Worm (Caenorhabditis elegans) whole organism, mixed stage, embryonic: ENCODE data around the gene mlc-2.

Experiments
- M03D4.4 ChIP-seq: sonication (generic microtip); optimal IDR thresholded peaks from 2 replicates; lab custom pipeline; 2017; ENCODE audit warnings: mild to moderate bottlenecking, missing genetic modification characterization, missing compliant biosample characterization
- blmp-1 ChIP-seq: fragments of 150-350 bp; optimal IDR thresholded peaks from 2 replicates; lab custom pipeline; 2014; ENCODE audit warnings: missing biosample characterization, missing genetic modification characterization
- ceh-39 ChIP-seq: fragments of 150-350 bp; optimal IDR thresholded peaks from 2 replicates; lab custom pipeline; 2014; ENCODE audit warnings: missing biosample characterization, missing genetic modification characterization
- ceh-43 ChIP-seq: fragments of 200-800 bp; sonication (Bioruptor generic); optimal IDR thresholded peaks from 2 replicates; lab custom pipeline; 2018; ENCODE audit warnings: mild to moderate bottlenecking, missing genetic modification characterization, moderate library complexity, missing compliant biosample characterization
- ceh-83 ChIP-seq: fragments of 200-800 bp; sonication (Bioruptor generic); optimal IDR thresholded peaks from 2 replicates; lab custom pipeline; 2018; ENCODE audit warnings: mild to moderate bottlenecking, missing genetic modification characterization, missing compliant biosample characterization
- ces-1 ChIP-seq: fragments of 150-350 bp; optimal IDR thresholded peaks from 2 replicates; lab custom pipeline; 2014; ENCODE audit warnings: missing biosample characterization, missing genetic modification reagents, missing genetic modification characterization
- cnd-1 ChIP-seq: fragments of 200-800 bp; sonication (Bioruptor generic); optimal IDR thresholded peaks from 2 replicates; lab custom pipeline; 2018; ENCODE audit warnings: mild to moderate bottlenecking, missing genetic modification characterization, missing compliant biosample characterization
- drap-1 ChIP-seq: fragments of 200-800 bp; sonication (Bioruptor generic); optimal IDR thresholded peaks from 3 replicates; lab custom pipeline; 2018; ENCODE audit warnings: mild to moderate bottlenecking, missing genetic modification characterization, missing compliant biosample characterization
- elt-1 ChIP-seq: sonication (generic microtip); optimal IDR thresholded peaks from 2 replicates; lab custom pipeline; 2017; ENCODE audit warnings: missing genetic modification characterization, mild to moderate bottlenecking, missing compliant biosample characterization, antibody characterized with exemption, moderate library complexity, borderline replicate concordance; ENCODE audit not compliant: insufficient read depth
- elt-3 ChIP-seq: fragments of 150-350 bp; optimal IDR thresholded peaks from 2 replicates; lab custom pipeline; 2014; ENCODE audit warnings: missing biosample characterization, missing genetic modification characterization
- flh-1 ChIP-seq: fragments of 200-800 bp; sonication (Bioruptor generic); optimal IDR thresholded peaks from 2 replicates; lab custom pipeline; 2018; ENCODE audit warnings: mild to moderate bottlenecking, missing genetic modification characterization, moderate library complexity, missing compliant biosample characterization
- ham-2 ChIP-seq: fragments of 200-800 bp; sonication (Bioruptor generic); optimal IDR thresholded peaks from 2 replicates; lab custom pipeline; 2018; ENCODE audit warnings: mild to moderate bottlenecking, missing genetic modification characterization, missing compliant biosample characterization
- hlh-1 ChIP-seq: fragments of 150-350 bp; optimal IDR thresholded peaks from 2 replicates; lab custom pipeline; 2014; ENCODE audit warnings: missing biosample characterization, missing genetic modification reagents, missing genetic modification characterization
- lsy-2 ChIP-seq: fragments of 150-350 bp; optimal IDR thresholded peaks from 2 replicates; lab custom pipeline; 2014; ENCODE audit warnings: missing biosample characterization, missing genetic modification characterization
- mep-1 ChIP-seq: fragments of 150-350 bp; optimal IDR thresholded peaks from 2 replicates; lab custom pipeline; 2017; ENCODE audit warnings: missing biosample characterization, missing genetic modification reagents, missing genetic modification characterization, inconsistent platforms
- mls-2 ChIP-seq: sonication (generic microtip); optimal IDR thresholded peaks from 2 replicates; lab custom pipeline; 2016; ENCODE audit warnings: mild to moderate bottlenecking, missing genetic modification characterization, moderate library complexity, missing compliant biosample characterization
- nhr-12 ChIP-seq: fragments of 150-350 bp; optimal IDR thresholded peaks from 2 replicates; lab custom pipeline; 2014; ENCODE audit warnings: missing biosample characterization, missing genetic modification characterization
- nhr-2 ChIP-seq: fragments of 150-350 bp; optimal IDR thresholded peaks from 2 replicates; lab custom pipeline; 2014; ENCODE audit warnings: missing biosample characterization, missing genetic modification characterization
- nhr-237 ChIP-seq: fragments of 150-350 bp; optimal IDR thresholded peaks from 2 replicates; lab custom pipeline; 2014; ENCODE audit warnings: missing biosample characterization, missing genetic modification characterization
- nhr-28 ChIP-seq: fragments of 150-350 bp; optimal IDR thresholded peaks from 2 replicates; lab custom pipeline; 2014; ENCODE audit warnings: missing biosample characterization, missing genetic modification characterization
- nhr-76 ChIP-seq: sonication (generic microtip); optimal IDR thresholded peaks from 2 replicates; lab custom pipeline; 2017; ENCODE audit warnings: missing biosample characterization, missing genetic modification characterization
- pha-4 ChIP-seq: fragments of 150-350 bp; optimal IDR thresholded peaks from 2 replicates; lab custom pipeline; 2018; ENCODE audit warnings: missing biosample characterization, missing genetic modification reagents, missing genetic modification characterization
- sem-2 ChIP-seq: fragments of 200-800 bp; sonication (Bioruptor generic); optimal IDR thresholded peaks from 2 replicates; lab custom pipeline; 2018; ENCODE audit warnings: mild to moderate bottlenecking, missing genetic modification characterization, missing compliant biosample characterization
- snpc-4 ChIP-seq: fragments of 150-350 bp; optimal IDR thresholded peaks from 2 replicates; lab custom pipeline; 2014; ENCODE audit warnings: missing biosample characterization, missing genetic modification characterization
- sptf-1 ChIP-seq: sonication (generic microtip); optimal IDR thresholded peaks from 2 replicates; lab custom pipeline; 2017; ENCODE audit warnings: mild to moderate bottlenecking, missing genetic modification characterization, moderate library complexity, missing compliant biosample characterization
- unc-120 ChIP-seq: sonication (generic microtip); optimal IDR thresholded peaks from 2 replicates; lab custom pipeline; 2017; ENCODE audit warnings: missing genetic modification characterization, missing compliant biosample characterization; ENCODE audit not compliant: poor library complexity, severe bottlenecking
- unc-39 ChIP-seq: fragments of 150-350 bp; optimal IDR thresholded peaks from 2 replicates; lab custom pipeline; 2014; ENCODE audit warnings: missing biosample characterization, missing genetic modification characterization
- unc-62 ChIP-seq: fragments of 150-350 bp; optimal IDR thresholded peaks from 2 replicates; lab custom pipeline; 2014; ENCODE audit warnings: missing biosample characterization, missing genetic modification reagents, missing genetic modification characterization
- zip-8 ChIP-seq: fragments of 150-350 bp; optimal IDR thresholded peaks from 2 replicates; lab custom pipeline; 2014; ENCODE audit warnings: missing biosample characterization, missing genetic modification characterization

The mlc-2 gene

ce11 chrX:17456536-17457165 is at the start of gene mlc-2:
Gene mlc-2 (minus strand): TSS chrX:17456586.
- TF ChIP-seq cnd-1 (tag; lab: Kevin White, UChicago) (no peak), M03D4.4 (tag; lab: Kevin White, UChicago) (peak; percentile 51), nhr-76 (tag; lab: Kevin White, UChicago) (no peak), unc-120 (tag; lab: Kevin White, UChicago) (peak; percentile 97), hlh-1 (tag; lab: Kevin White, UChicago) (peak; percentile 72), unc-62 (peak; percentile 37)

- TF ChIP-seq ham-2 (GFP tag; lab: Kevin White, UChicago) (peak; percentile 18), ceh-39 (tag; lab: Kevin White, UChicago) (no peak), nhr-28 (no peak), M03D4.4 (tag; lab: Kevin White, UChicago) (peak; percentile 4), elt-3 (tag; lab: Kevin White, UChicago) (no peak), pha-4 (peak; percentile 9), mep-1 (no peak), sptf-1 (tag; lab: Kevin White, UChicago) (peak; percentile 45), hlh-1 (tag; lab: Kevin White, UChicago) (peak; percentile 90), snpc-4 (tag; lab: Kevin White, UChicago) (no peak), blmp-1 (tag; lab: Kevin White, UChicago) (no peak), mls-2 (tag; lab: Kevin White, UChicago) (peak; percentile 14), nhr-2 (no peak), cnd-1 (tag; lab: Kevin White, UChicago) (peak; percentile 14), nhr-237 (peak; percentile 53), unc-120 (tag; lab: Kevin White, UChicago) (peak; percentile 96), unc-62 (peak; percentile 84), ces-1 (GFP tag; lab: Kevin White, UChicago) (peak; percentile 55), lsy-2 (tag; lab: Kevin White, UChicago) (no peak)
Measured at ce11 chrX:17505547-17506181, 49.3 kb upstream of the mlc-2 start.

- TF ChIP-seq nhr-12 (tag; lab: Kevin White, UChicago), result no peak
- TF ChIP-seq nhr-2, result no peak
- TF ChIP-seq mep-1, result no peak
- no peak for TF ChIP-seq sptf-1 (tag; lab: Kevin White, UChicago)
- no peak for TF ChIP-seq nhr-28
- no peak for TF ChIP-seq unc-39 (tag; lab: Kevin White, UChicago)
- TF ChIP-seq ham-2 (GFP tag; lab: Kevin White, UChicago), result no peak
- TF ChIP-seq ces-1 (GFP tag; lab: Kevin White, UChicago), result no peak
- no peak for TF ChIP-seq ceh-83 (GFP tag; lab: Kevin White, UChicago)
- TF ChIP-seq flh-1 (GFP tag; lab: Kevin White, UChicago), result no peak
- no peak for TF ChIP-seq elt-1 (tag; lab: Kevin White, UChicago)
- TF ChIP-seq, all 35 proteins: peak for 0
Measured at ce11 chrX:17504447-17504846, 48.1 kb upstream of the mlc-2 start.

- no peak for TF ChIP-seq ceh-83 (GFP tag; lab: Kevin White, UChicago)
- no peak for TF ChIP-seq unc-62
- no peak for TF ChIP-seq unc-39 (tag; lab: Kevin White, UChicago)
- TF ChIP-seq snpc-4 (tag; lab: Kevin White, UChicago), result no peak
- TF ChIP-seq drap-1, result no peak
- no peak for TF ChIP-seq mep-1
- no peak for TF ChIP-seq nhr-237
- no peak for TF ChIP-seq elt-1 (tag; lab: Kevin White, UChicago)
- TF ChIP-seq ceh-43 (GFP tag; lab: Kevin White, UChicago), result no peak
- TF ChIP-seq sem-2, result no peak
Measured at ce11 chrX:17502246-17502645, 45.9 kb upstream of the mlc-2 start.

- TF ChIP-seq unc-120 (tag; lab: Kevin White, UChicago) (no peak), cnd-1 (tag; lab: Kevin White, UChicago) (no peak), mls-2 (tag; lab: Kevin White, UChicago) (no peak), nhr-12 (tag; lab: Kevin White, UChicago) (no peak), lsy-2 (tag; lab: Kevin White, UChicago) (no peak), unc-39 (tag; lab: Kevin White, UChicago) (no peak), nhr-76 (tag; lab: Kevin White, UChicago) (no peak), ceh-43 (GFP tag; lab: Kevin White, UChicago) (no peak), nhr-237 (no peak), zip-8 (tag; lab: Kevin White, UChicago) (no peak), hlh-1 (tag; lab: Kevin White, UChicago) (no peak), pha-4 (no peak)
Measured at ce11 chrX:17486735-17487134, 30.3 kb upstream of the mlc-2 start, which contains the start of gene npr-24. Gene npr-24 (minus strand): TSS chrX:17486835.
